Fruit fly (Drosophila melanogaster): Measurements from ENCODE around the gene Acsf3.

The Acsf3 gene

dm6 chrX:7285995-7286985, 42.6 kb upstream of the Acsf3 start, which contains the start of gene CG2059 (continued):
- TF ChIP-seq Dip2 (GFP tag; IDR thresholded peaks at IDR 0.05) (no peak), CG7357 (GFP tag; IDR thresholded peaks at IDR 0.05) (no peak), CG31224 (GFP tag; IDR thresholded peaks at IDR 0.05) (no peak), slp2 (GFP tag; optimal IDR thresholded peaks at IDR 0.05) (peak; percentile 31), CG7963 (GFP tag; IDR thresholded peaks at IDR 0.05; ENCODE audit: partially characterized antibody) (0 out of 3 replicates have a peak, but pooled peaks have one; percentile 36), prd (optimal IDR thresholded peaks at IDR 0.05) (no peak), prd (GFP tag; IDR thresholded peaks at IDR 0.05) (peak; percentile 62), shn (GFP tag; optimal IDR thresholded peaks at IDR 0.05) (peak; percentile 60), al (GFP tag; IDR thresholded peaks at IDR 0.05) (peak; percentile 6; the same call in 1 of the 2 replicates), CTCF (GFP tag; optimal IDR thresholded peaks at IDR 0.05) (peak; percentile 47), CG10267 (tag; optimal IDR thresholded peaks at IDR 0.05) (peak; percentile 66), disco-r (GFP tag; optimal IDR thresholded peaks at IDR 0.05) (no peak), ewg (GFP tag; optimal IDR thresholded peaks at IDR 0.05) (peak; percentile 54), vvl (GFP tag; IDR thresholded peaks at IDR 0.05) (peak; percentile 72), Sry-β (GFP tag; optimal IDR thresholded peaks at IDR 0.05) (peak; percentile 22), nmo (GFP tag; optimal IDR thresholded peaks at IDR 0.05) (peak; percentile 50), ase (GFP tag; IDR thresholded peaks at IDR 0.05) (peak; percentile 53; the same call in 1 of the 3 replicates), CG11247 (GFP tag; IDR thresholded peaks at IDR 0.05) (no peak), CG12236 (GFP tag; optimal IDR thresholded peaks at IDR 0.05) (no peak), CG8765 (GFP tag; IDR thresholded peaks at IDR 0.05) (0 out of 2 replicates have a peak, but pooled peaks have one; percentile 23), CG9609 (GFP tag; optimal IDR thresholded peaks at IDR 0.05) (peak; percentile 48), CG14710 (tag; optimal IDR thresholded peaks at IDR 0.05) (peak; percentile 99), tio (GFP tag; optimal IDR thresholded peaks at IDR 0.05) (no peak), CG12219 (GFP tag; optimal IDR thresholded peaks at IDR 0.05) (no peak), Opbp (GFP tag; IDR thresholded peaks at IDR 0.05; ENCODE audit: partially characterized antibody) (peak; percentile 80), CG1233 (GFP tag; optimal IDR thresholded peaks at IDR 0.05) (peak; percentile 51), B-H1 (GFP tag; IDR thresholded peaks at IDR 0.05) (no peak), Pdp1 (GFP tag; optimal IDR thresholded peaks at IDR 0.05) (peak; percentile 42 to 100), da (GFP tag; optimal IDR thresholded peaks at IDR 0.05) (peak; percentile 44), CG8944 (GFP tag; optimal IDR thresholded peaks at IDR 0.05) (peak; percentile 31), Poxn (GFP tag; IDR thresholded peaks at IDR 0.05) (no peak), CG4424 (GFP tag; optimal IDR thresholded peaks at IDR 0.05) (peak; percentile 13), CG8290 (GFP tag; optimal IDR thresholded peaks at IDR 0.05) (no peak), CG8290 (tag; optimal IDR thresholded peaks at IDR 0.05) (peak in 1 of 2 experiments; percentile 94), CG8924 (tag; optimal IDR thresholded peaks at IDR 0.05) (peak; percentile 54), grau (tag; optimal IDR thresholded peaks at IDR 0.05) (peak; percentile 34), bbx (GFP tag; IDR thresholded peaks at IDR 0.05; ENCODE audit: partially characterized antibody) (peak; percentile 58), croc (GFP tag; conservative IDR thresholded peaks at IDR 0.05) (0 out of 3 replicates have a peak, but pooled peaks have one; percentile 36), HHEX (GFP tag; optimal IDR thresholded peaks at IDR 0.05) (peak; percentile 41), HmgD (GFP tag; optimal IDR thresholded peaks at IDR 0.05) (peak; percentile 84), Antp (GFP tag; optimal IDR thresholded peaks at IDR 0.05) (peak; percentile 61), CG7839 (tag; optimal IDR thresholded peaks at IDR 0.05) (peak; percentile 47), CG17612 (GFP tag; IDR thresholded peaks at IDR 0.05) (no peak), bowl (GFP tag; IDR thresholded peaks at IDR 0.05) (no peak), insv (GFP tag; optimal IDR thresholded peaks at IDR 0.05) (peak in 1 of 2 experiments; percentile 35), Hr51 (GFP tag; optimal IDR thresholded peaks at IDR 0.05) (peak in 1 of 2 experiments; percentile 50), CG18476 (GFP tag; optimal IDR thresholded peaks at IDR 0.05) (peak; percentile 44), Hr39 (optimal IDR thresholded peaks at IDR 0.05) (no peak), CG33213 (GFP tag; optimal IDR thresholded peaks at IDR 0.05) (peak; percentile 80), ssp (GFP tag; IDR thresholded peaks at IDR 0.05) (peak; percentile 53)
